Fruit fly (Drosophila melanogaster) whole organism, embryonic: ENCODE measurements around the gene mag.

Experiments
- CG10959 ChIP-seq: fragments of 200-800 bp; sonication (Bioruptor generic); IDR thresholded peaks from 2 replicates; pipeline ENCODE4 v1.3.6; 2022; ENCODE audit warnings: missing biosample characterization, missing genetic modification characterization
- CG1233 ChIP-seq: fragments of 200-800 bp; sonication (Bioruptor generic); optimal IDR thresholded peaks from 4 replicates; lab custom pipeline; 2018; ENCODE audit warnings: missing biosample characterization, mild to moderate bottlenecking, missing genetic modification characterization
- CG12744 ChIP-seq: fragments of 200-800 bp; sonication (Bioruptor generic); optimal IDR thresholded peaks from 2 replicates; lab custom pipeline; 2016; ENCODE audit warnings: missing biosample characterization, missing genetic modification characterization
- CG15011 ChIP-seq: fragments of 200-800 bp; sonication (Bioruptor generic); optimal IDR thresholded peaks from 3 replicates; lab custom pipeline; 2018; ENCODE audit warnings: missing biosample characterization, mild to moderate bottlenecking, missing genetic modification characterization
- CG15479 ChIP-seq: fragments of 200-800 bp; sonication (Bioruptor generic); optimal IDR thresholded peaks from 3 replicates; lab custom pipeline; 2019; ENCODE audit warnings: missing biosample characterization, mild to moderate bottlenecking, missing genetic modification characterization, moderate library complexity
- CG16779 ChIP-seq: fragments of 200-800 bp; sonication (Bioruptor generic); IDR thresholded peaks from 2 replicates; pipeline ENCODE4 v1.3.6; 2022; ENCODE audit warnings: missing biosample characterization, missing genetic modification characterization
- CG17328 ChIP-seq: fragments of 200-800 bp; sonication (Bioruptor generic); IDR thresholded peaks from 2 replicates; pipeline ENCODE4 v1.3.6; 2022; ENCODE audit warnings: missing biosample characterization, missing genetic modification characterization
- CG17385 ChIP-seq: fragments of 200-800 bp; sonication (Bioruptor generic); optimal IDR thresholded peaks from 3 replicates; lab custom pipeline; 2018; ENCODE audit warnings: missing biosample characterization, mild to moderate bottlenecking, missing genetic modification characterization
- CG18011 ChIP-seq: fragments of 200-800 bp; sonication (Bioruptor generic); optimal IDR thresholded peaks from 2 replicates; lab custom pipeline; 2017; ENCODE audit warnings: missing biosample characterization, missing genetic modification characterization, mild to moderate bottlenecking, moderate library complexity, missing genotype
- CG18599 ChIP-seq: fragments of 200-800 bp; sonication (Bioruptor generic); optimal IDR thresholded peaks from 3 replicates; lab custom pipeline; 2017; ENCODE audit warnings: missing biosample characterization, missing genetic modification characterization, mild to moderate bottlenecking, moderate library complexity, missing genetic modification reagents
- CG31224 ChIP-seq: fragments of 200-800 bp; sonication (Bioruptor generic); IDR thresholded peaks from 2 replicates; pipeline ENCODE4 v1.3.6; 2022; ENCODE audit warnings: missing biosample characterization, missing genetic modification characterization
- CG7372 ChIP-seq: fragments of 200-800 bp; sonication (Bioruptor generic); IDR thresholded peaks from 2 replicates; pipeline ENCODE4 v1.3.6; 2022; ENCODE audit warnings: missing biosample characterization, missing genetic modification characterization
- CG8388 ChIP-seq: fragments of 200-800 bp; sonication (Bioruptor generic); optimal IDR thresholded peaks from 2 replicates; lab custom pipeline; 2019; ENCODE audit warnings: missing biosample characterization, mild to moderate bottlenecking, missing genetic modification characterization, moderate library complexity
- CG8924 ChIP-seq: fragments of 200-800 bp; optimal IDR thresholded peaks from 3 replicates; lab custom pipeline; 2019; ENCODE audit warnings: missing biosample characterization, mild to moderate bottlenecking, missing genetic modification characterization, moderate library complexity
- Dfd ChIP-seq, 2 experiments: fragments of >200 bp; optimal IDR thresholded peaks; 2 replicates each; lab custom pipeline; 2017; ENCODE audit warnings: missing biosample characterization in 2 of 2, missing genetic modification characterization in 2 of 2
- ERR ChIP-seq: fragments of 200-800 bp; sonication (Bioruptor generic); optimal IDR thresholded peaks from 2 replicates; lab custom pipeline; 2016; ENCODE audit warnings: missing biosample characterization, missing genetic modification characterization
- Hand ChIP-seq: fragments of 200-800 bp; sonication (Bioruptor generic); optimal IDR thresholded peaks from 2 replicates; lab custom pipeline; 2017; ENCODE audit warnings: mild to moderate bottlenecking, missing biosample characterization, missing genetic modification reagents, missing genetic modification characterization
- Hey ChIP-seq: fragments of 200-800 bp; sonication (Bioruptor generic); optimal IDR thresholded peaks from 3 replicates; lab custom pipeline; 2018; ENCODE audit warnings: missing biosample characterization, mild to moderate bottlenecking, missing genetic modification characterization
- MESR4 ChIP-seq: fragments of 200-800 bp; sonication (Bioruptor generic); optimal IDR thresholded peaks from 2 replicates; lab custom pipeline; 2018; ENCODE audit warnings: missing biosample characterization, mild to moderate bottlenecking, missing genetic modification characterization, moderate library complexity
- Mad ChIP-seq: fragments of 200-800 bp; sonication (Bioruptor generic); optimal IDR thresholded peaks from 2 replicates; lab custom pipeline; 2016; ENCODE audit warnings: missing biosample characterization, missing genetic modification characterization
- Max ChIP-seq: fragments of 200-800 bp; sonication (Bioruptor generic); optimal IDR thresholded peaks from 2 replicates; lab custom pipeline; 2016; ENCODE audit warnings: missing biosample characterization, mild to moderate bottlenecking, missing genetic modification characterization
- NfI ChIP-seq: fragments of 200-800 bp; sonication (Bioruptor generic); optimal IDR thresholded peaks from 3 replicates; lab custom pipeline; 2018; ENCODE audit warnings: missing biosample characterization, mild to moderate bottlenecking, missing genetic modification characterization, moderate library complexity
- Oli ChIP-seq: fragments of 200-800 bp; sonication (Bioruptor generic); optimal IDR thresholded peaks from 2 replicates; lab custom pipeline; 2018; ENCODE audit warnings: missing biosample characterization, mild to moderate bottlenecking, missing genetic modification characterization, moderate library complexity
- PHDP ChIP-seq: fragments of 200-800 bp; sonication (Bioruptor generic); optimal IDR thresholded peaks from 3 replicates; lab custom pipeline; 2018; ENCODE audit warnings: missing biosample characterization, mild to moderate bottlenecking, missing genetic modification characterization, moderate library complexity
- Poxn ChIP-seq: fragments of 200-800 bp; sonication (Bioruptor generic); IDR thresholded peaks from 2 replicates; pipeline ENCODE4 v1.3.6; 2022; ENCODE audit warnings: missing biosample characterization, missing genetic modification characterization
- Side ChIP-seq: fragments of 200-800 bp; sonication (Bioruptor generic); optimal IDR thresholded peaks from 2 replicates; lab custom pipeline; 2016; ENCODE audit warnings: missing biosample characterization, missing genetic modification characterization
- Six4 ChIP-seq: fragments of 200-800 bp; sonication (Bioruptor generic); optimal IDR thresholded peaks from 2 replicates; lab custom pipeline; 2016; ENCODE audit warnings: missing biosample characterization, missing genetic modification characterization
- Stat92E ChIP-seq, 3 experiments: fragments of >200 bp in 2 of 3; fragments of 200-800 bp in 1 of 3; sonication (Bioruptor generic) in 1 of 3; optimal IDR thresholded peaks; 2 replicates each; lab custom pipeline; 2017 to 2019; ENCODE audit warnings: missing biosample characterization in 3 of 3, missing genetic modification characterization in 3 of 3, mild to moderate bottlenecking in 1 of 3, moderate library complexity in 1 of 3
- al ChIP-seq: fragments of 200-800 bp; sonication (Bioruptor generic); IDR thresholded peaks from 2 replicates; pipeline ENCODE4 v1.3.6; 2022; ENCODE audit warnings: missing biosample characterization, missing genetic modification characterization
- bab2 ChIP-seq: fragments of 200-800 bp; sonication (Bioruptor generic); optimal IDR thresholded peaks from 2 replicates; lab custom pipeline; 2016; ENCODE audit warnings: missing biosample characterization, missing genetic modification characterization
- bowl ChIP-seq: fragments of 200-800 bp; sonication (Bioruptor generic); IDR thresholded peaks from 2 replicates; pipeline ENCODE4 v1.3.6; 2022; ENCODE audit warnings: missing biosample characterization, missing genetic modification characterization
- cas ChIP-seq: fragments of 200-800 bp; sonication (Bioruptor generic); IDR thresholded peaks from 2 replicates; pipeline ENCODE4 v1.3.6; 2022; ENCODE audit warnings: missing biosample characterization, missing genetic modification characterization
- danr ChIP-seq: fragments of 200-800 bp; sonication (Bioruptor generic); IDR thresholded peaks from 2 replicates; pipeline ENCODE4 v1.3.6; 2022; ENCODE audit warnings: missing biosample characterization, missing genetic modification characterization
- dmrt11E ChIP-seq: fragments of 200-800 bp; sonication (Bioruptor generic); optimal IDR thresholded peaks from 3 replicates; lab custom pipeline; 2018; ENCODE audit warnings: missing biosample characterization, mild to moderate bottlenecking, missing genetic modification characterization, moderate library complexity
- dysf ChIP-seq: fragments of 200-800 bp; sonication (Bioruptor generic); IDR thresholded peaks from 3 replicates; pipeline ENCODE4 v1.3.6; 2022; ENCODE audit warnings: missing biosample characterization, missing genetic modification characterization
- fu2 ChIP-seq: fragments of 200-800 bp; sonication (Bioruptor generic); optimal IDR thresholded peaks from 2 replicates; lab custom pipeline; 2016; ENCODE audit warnings: missing biosample characterization, missing genetic modification characterization
- grau ChIP-seq: fragments of 200-800 bp; optimal IDR thresholded peaks from 3 replicates; lab custom pipeline; 2019; ENCODE audit warnings: missing biosample characterization, mild to moderate bottlenecking, missing genetic modification characterization, moderate library complexity
- hb ChIP-seq: fragments of 200-800 bp; sonication (Bioruptor generic); IDR thresholded peaks from 3 replicates; pipeline ENCODE4 v1.3.6; 2022; ENCODE audit warnings: missing biosample characterization, missing genetic modification characterization; ENCODE audit not compliant: partially characterized antibody
- hkb ChIP-seq, 2 experiments: fragments of 200-800 bp in 1 of 2; fragments of >200 bp in 1 of 2; sonication (Bioruptor generic) in 1 of 2; IDR thresholded peaks in 1 of 2; optimal IDR thresholded peaks in 1 of 2; 2 replicates each; pipeline versions ENCODE4 v1.3.6 to Lab custom; 2017 to 2022; ENCODE audit warnings: missing biosample characterization in 1 of 2, missing genetic modification characterization in 1 of 2
- ind ChIP-seq: fragments of 200-800 bp; sonication (Bioruptor generic); optimal IDR thresholded peaks from 3 replicates; lab custom pipeline; 2016; ENCODE audit warnings: missing biosample characterization, missing genetic modification characterization
- jigr1 ChIP-seq: fragments of 200-800 bp; sonication (Bioruptor generic); IDR thresholded peaks from 3 replicates; pipeline ENCODE4 v1.3.6; 2022; ENCODE audit warnings: missing biosample characterization, missing genetic modification characterization
- nerfin-2 ChIP-seq: fragments of 200-800 bp; sonication (Bioruptor generic); IDR thresholded peaks from 2 replicates; pipeline ENCODE4 v1.3.6; 2022; ENCODE audit warnings: missing biosample characterization, missing genetic modification characterization; ENCODE audit not compliant: partially characterized antibody
- nmo ChIP-seq: fragments of 200-800 bp; sonication (Bioruptor generic); optimal IDR thresholded peaks from 2 replicates; lab custom pipeline; 2018; ENCODE audit warnings: missing biosample characterization, mild to moderate bottlenecking, missing genetic modification characterization, moderate library complexity
- peb ChIP-seq: fragments of 200-800 bp; sonication (Bioruptor generic); IDR thresholded peaks from 2 replicates; pipeline ENCODE4 v1.3.6; 2022; ENCODE audit warnings: missing biosample characterization, missing genetic modification characterization
- pnt ChIP-seq: fragments of 200-800 bp; sonication (Bioruptor generic); optimal IDR thresholded peaks from 3 replicates; lab custom pipeline; 2016; ENCODE audit warnings: missing biosample characterization, missing genetic modification characterization
- psq ChIP-seq: fragments of 200-800 bp; sonication (Bioruptor generic); optimal IDR thresholded peaks from 2 replicates; lab custom pipeline; 2017; ENCODE audit warnings: missing biosample characterization, missing genetic modification characterization
- unc-4 ChIP-seq: fragments of 200-800 bp; sonication (Bioruptor generic); IDR thresholded peaks from 2 replicates; pipeline ENCODE4 v1.3.6; 2022; ENCODE audit warnings: missing biosample characterization, missing genetic modification characterization; ENCODE audit not compliant: partially characterized antibody
- usp ChIP-seq: fragments of >200 bp; optimal IDR thresholded peaks from 2 replicates; lab custom pipeline; 2017; ENCODE audit warnings: missing biosample characterization, missing genetic modification characterization

The mag gene

dm6 chr3L:20509121-20509934 is 48.8 kb downstream of the mag start (continued):
- TF ChIP-seq CG15479 (GFP tag; lab: Kevin White, UChicago) (no peak), cas (GFP tag; lab: Robert Waterston, UW) (no peak), hb (GFP tag; lab: Robert Waterston, UW) (no peak), CG10959 (GFP tag; lab: Robert Waterston, UW) (no peak), hkb (optimal IDR thresholded peaks at IDR 0.05; lab: Kevin White, UChicago) (no peak), hkb (GFP tag; IDR thresholded peaks at IDR 0.05; lab: Robert Waterston, UW) (peak; percentile 44; the same call in 1 of the 2 replicates), Side (GFP tag; lab: Kevin White, UChicago) (peak; percentile 73), CG7372 (GFP tag; lab: Robert Waterston, UW) (peak; percentile 53; the same call in 1 of the 2 replicates), CG1233 (GFP tag; lab: Kevin White, UChicago) (peak; percentile 79), CG8388 (GFP tag; lab: Kevin White, UChicago) (peak; percentile 66), CG16779 (GFP tag; lab: Robert Waterston, UW) (no peak), Poxn (GFP tag; lab: Robert Waterston, UW) (no peak), ind (peak; percentile 63), Mad (GFP tag; lab: Kevin White, UChicago) (peak; percentile 56), usp (GFP tag; lab: Kevin White, UChicago) (no peak), unc-4 (GFP tag; lab: Robert Waterston, UW) (no peak), dmrt11E (tag; lab: Kevin White, UChicago) (peak; percentile 78), nmo (peak; percentile 89), Stat92E (GFP tag; optimal IDR thresholded peaks at IDR 0.05; lab: Kevin White, UChicago) (peak in 1 of 3 experiments; percentile 68), jigr1 (no peak), CG18599 (GFP tag; lab: Kevin White, UChicago) (peak; percentile 90), Hand (GFP tag; lab: Kevin White, UChicago) (peak; percentile 83), Max (GFP tag; lab: Kevin White, UChicago) (peak; percentile 82), CG12744 (peak; percentile 59), peb (GFP tag; lab: Robert Waterston, UW) (no peak), bowl (GFP tag; lab: Robert Waterston, UW) (no peak), dysf (GFP tag; lab: Robert Waterston, UW) (peak; percentile 71), bab2 (GFP tag; lab: Kevin White, UChicago) (peak; percentile 76), nerfin-2 (GFP tag; lab: Robert Waterston, UW) (no peak), CG17385 (peak; percentile 81), psq (peak; percentile 74), NfI (GFP tag; lab: Kevin White, UChicago) (peak; percentile 70), Dfd (GFP tag; optimal IDR thresholded peaks at IDR 0.05; lab: Kevin White, UChicago) (no peak), Oli (peak; percentile 84), Six4 (peak; percentile 65), MESR4 (GFP tag; lab: Kevin White, UChicago) (no peak), danr (GFP tag; lab: Robert Waterston, UW) (no peak), PHDP (tag; lab: Kevin White, UChicago) (peak; percentile 81), CG31224 (GFP tag; lab: Robert Waterston, UW) (peak; percentile 34; the same call in 1 of the 2 replicates), CG8924 (tag; lab: Kevin White, UChicago) (peak; percentile 90), CG15011 (GFP tag; lab: Kevin White, UChicago) (peak; percentile 85), fu2 (GFP tag; lab: Kevin White, UChicago) (peak; percentile 58), ERR (GFP tag; lab: Kevin White, UChicago) (peak; percentile 52), CG17328 (peak; percentile 25; the same call in 1 of the 2 replicates), al (GFP tag; lab: Robert Waterston, UW) (peak; percentile 53), pnt (GFP tag; lab: Kevin White, UChicago) (peak; percentile 48), grau (tag; lab: Kevin White, UChicago) (peak; percentile 88), Hey (tag; lab: Kevin White, UChicago) (no peak), CG18011 (peak; percentile 31)
